Fruit fly (Drosophila melanogaster) whole organism, pupa: Measurements from ENCODE around the gene CG11670.
A peak's percentile ranks its signal among the peaks of the same experiment; 100 is the strongest.

Experiments used
- CG10348 ChIP-seq: fragments of 200-800 bp; sonication (Bioruptor generic); IDR thresholded peaks from 2 replicates; pipeline ENCODE4 v1.3.6; 2022; ENCODE audit warnings: missing biosample characterization, missing genetic modification characterization
- CG12605 ChIP-seq: fragments of 200-800 bp; sonication (Bioruptor generic); IDR thresholded peaks from 2 replicates; pipeline ENCODE4 v1.3.6; 2022; ENCODE audit warnings: missing biosample characterization, missing genetic modification characterization
- CG13204 ChIP-seq: fragments of 200-800 bp; sonication (Bioruptor generic); optimal IDR thresholded peaks from 2 replicates; lab custom pipeline; 2018; ENCODE audit warnings: missing biosample characterization, mild to moderate bottlenecking, missing genetic modification characterization, moderate library complexity
- CG14655 ChIP-seq: fragments of 200-800 bp; sonication (Bioruptor generic); optimal IDR thresholded peaks from 3 replicates; lab custom pipeline; 2017; ENCODE audit warnings: mild to moderate bottlenecking, missing biosample characterization, missing genetic modification reagents, missing genetic modification characterization
- CG15710 ChIP-seq: fragments of 200-800 bp; sonication (Bioruptor generic); optimal IDR thresholded peaks from 2 replicates; lab custom pipeline; 2018; ENCODE audit warnings: missing biosample characterization, mild to moderate bottlenecking, missing genetic modification characterization, moderate library complexity
- CG17806 ChIP-seq: fragments of 200-800 bp; sonication (Bioruptor generic); optimal IDR thresholded peaks from 2 replicates; lab custom pipeline; 2018; ENCODE audit warnings: missing biosample characterization, mild to moderate bottlenecking, missing genetic modification characterization, moderate library complexity
- CG32121 ChIP-seq: fragments of 200-800 bp; sonication (Bioruptor generic); IDR thresholded peaks from 2 replicates; pipeline ENCODE4 v1.3.6; 2022; ENCODE audit warnings: missing biosample characterization, missing genetic modification characterization
- CG34367 ChIP-seq: fragments of 200-800 bp; sonication (Bioruptor generic); optimal IDR thresholded peaks from 2 replicates; lab custom pipeline; 2018; ENCODE audit warnings: missing biosample characterization, mild to moderate bottlenecking, missing genetic modification characterization
- CG4496 ChIP-seq: fragments of 200-800 bp; sonication (Bioruptor generic); IDR thresholded peaks from 3 replicates; pipeline ENCODE4 v1.3.6; 2022; ENCODE audit warnings: missing biosample characterization, missing genetic modification characterization
- CG8159 ChIP-seq: fragments of 200-800 bp; sonication (Bioruptor generic); optimal IDR thresholded peaks from 3 replicates; lab custom pipeline; 2018; ENCODE audit warnings: missing biosample characterization, mild to moderate bottlenecking, missing genetic modification characterization, moderate library complexity
- CG8301 ChIP-seq: fragments of 200-800 bp; sonication (Bioruptor generic); optimal IDR thresholded peaks from 2 replicates; lab custom pipeline; 2018; ENCODE audit warnings: missing biosample characterization, mild to moderate bottlenecking, missing genetic modification characterization
- CG9948 ChIP-seq: fragments of 200-800 bp; sonication (Bioruptor generic); optimal IDR thresholded peaks from 2 replicates; lab custom pipeline; 2018; ENCODE audit warnings: missing biosample characterization, mild to moderate bottlenecking, missing genetic modification characterization, moderate library complexity
- D1 ChIP-seq: fragments of 200-800 bp; sonication (Bioruptor generic); optimal IDR thresholded peaks from 2 replicates; lab custom pipeline; 2018; ENCODE audit warnings: missing biosample characterization, mild to moderate bottlenecking, missing genetic modification characterization, moderate library complexity
- EcR ChIP-seq: fragments of 200-800 bp; sonication (Bioruptor generic); optimal IDR thresholded peaks from 3 replicates; lab custom pipeline; 2019; ENCODE audit warnings: missing biosample characterization, missing genetic modification characterization, mild to moderate bottlenecking, moderate library complexity, missing genetic modification reagents
- Ets98B ChIP-seq: fragments of 200-800 bp; sonication (Bioruptor generic); IDR thresholded peaks from 2 replicates; pipeline ENCODE4 v1.3.6; 2022; ENCODE audit warnings: missing biosample characterization, missing genetic modification characterization
- Pif1A ChIP-seq: fragments of 200-800 bp; sonication (Bioruptor generic); optimal IDR thresholded peaks from 3 replicates; lab custom pipeline; 2016; ENCODE audit warnings: missing biosample characterization, missing genetic modification characterization
- Pif1B ChIP-seq: fragments of 200-800 bp; sonication (Bioruptor generic); optimal IDR thresholded peaks from 3 replicates; lab custom pipeline; 2016; ENCODE audit warnings: missing biosample characterization, missing genetic modification characterization
- Snoo ChIP-seq: fragments of 200-800 bp; sonication (Bioruptor generic); optimal IDR thresholded peaks from 3 replicates; lab custom pipeline; 2017; ENCODE audit warnings: missing biosample characterization, mild to moderate bottlenecking, missing genetic modification characterization, inconsistent platforms
- fd96Ca ChIP-seq: fragments of 200-800 bp; sonication (Bioruptor generic); IDR thresholded peaks from 3 replicates; pipeline ENCODE4 v1.3.6; 2022; ENCODE audit warnings: missing biosample characterization, missing genetic modification characterization
- gl ChIP-seq: fragments of 200-800 bp; sonication (Bioruptor generic); optimal IDR thresholded peaks from 2 replicates; lab custom pipeline; 2018; ENCODE audit warnings: missing biosample characterization, mild to moderate bottlenecking, missing genetic modification characterization
- rn ChIP-seq: fragments of 200-800 bp; sonication (Bioruptor generic); IDR thresholded peaks from 2 replicates; pipeline ENCODE4 v1.3.6; 2022; ENCODE audit warnings: missing biosample characterization, missing genetic modification characterization

Gene CG11670

DNA sequence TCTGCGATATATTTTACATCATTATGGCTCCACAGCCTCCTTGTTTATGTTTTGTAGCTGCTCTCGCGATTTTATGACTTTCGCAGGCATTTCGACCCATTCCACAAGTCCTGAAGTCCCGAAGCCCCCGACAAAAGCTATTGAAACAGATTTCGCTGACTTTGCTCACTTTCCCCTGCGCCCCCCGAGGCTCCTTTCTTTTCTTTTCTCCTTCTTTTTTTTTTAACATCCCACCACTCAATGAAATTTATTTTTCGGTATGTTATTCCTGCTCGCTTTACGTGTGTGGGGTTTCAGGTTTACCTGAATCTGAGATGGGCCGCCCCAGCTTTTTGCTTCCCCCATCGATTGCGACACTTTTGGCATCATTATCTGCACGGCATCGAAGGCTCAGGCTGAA, 40.5 kb downstream of the CG11670 start:
- TF ChIP-seq CG34367, result no peak
- no peak for TF ChIP-seq CG8301 (tag; lab: Kevin White, UChicago)
- no peak for TF ChIP-seq CG32121 (GFP tag; lab: Robert Waterston, UW)
- TF ChIP-seq, all 21 proteins: peak for 0

- TF ChIP-seq Pif1A (GFP tag; lab: Kevin White, UChicago), result no peak
- TF ChIP-seq CG10348 (GFP tag; lab: Robert Waterston, UW), result no peak
- TF ChIP-seq EcR, result no peak
- no peak for TF ChIP-seq CG34367
- no peak for TF ChIP-seq gl (tag; lab: Kevin White, UChicago)
- no peak for TF ChIP-seq Pif1B (GFP tag; lab: Kevin White, UChicago)
Measured at dm6 chr3R:13085924-13086323, 44.1 kb downstream of the CG11670 start, which contains the start of gene CG43063. Gene CG43063, plus strand, starts transcription at chr3R:13086224.

DNA sequence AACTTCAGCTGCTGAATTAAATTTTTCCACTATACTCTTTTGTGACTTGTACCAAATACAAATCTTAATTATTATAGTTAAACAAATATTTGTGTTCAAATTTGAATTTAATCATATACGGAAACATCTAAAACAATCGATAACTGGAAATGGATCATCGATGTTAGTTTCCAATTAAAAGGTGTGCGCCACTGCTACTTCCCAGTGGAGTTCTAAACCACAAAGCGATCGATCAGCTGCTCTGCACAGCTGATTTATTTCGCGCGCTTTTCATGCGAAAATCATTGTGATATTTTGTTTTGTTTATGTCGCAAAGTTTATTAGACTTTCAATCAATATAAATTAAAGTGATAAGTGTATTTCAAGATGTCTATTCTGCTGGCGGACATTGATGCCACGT, 46.5 kb downstream of the CG11670 start, which contains the start of gene timeout:
Gene timeout, plus strand, starts transcription at position 257 of the 400 bp plus-strand sequence.
- TF ChIP-seq D1 (tag; lab: Kevin White, UChicago) (peak; percentile 13), CG15710 (tag; lab: Kevin White, UChicago) (no peak)

dm6 chr3R:13088942-13089341, 47.1 kb downstream of the CG11670 start, which contains the start of gene CG34308:
Gene CG34308, plus strand, starts transcription at chr3R:13089242.
- TF ChIP-seq CG10348 (GFP tag; lab: Robert Waterston, UW) (no peak), CG14655 (GFP tag; lab: Kevin White, UChicago) (no peak), fd96Ca (GFP tag; lab: Robert Waterston, UW) (no peak), CG12605 (GFP tag; lab: Robert Waterston, UW) (no peak)

- TF ChIP-seq CG15710 (tag; lab: Kevin White, UChicago) (peak; percentile 35), D1 (tag; lab: Kevin White, UChicago) (no peak), Pif1A (GFP tag; lab: Kevin White, UChicago) (peak; percentile 16), CG8159 (tag; lab: Kevin White, UChicago) (peak; percentile 45), CG17806 (tag; lab: Kevin White, UChicago) (no peak), gl (tag; lab: Kevin White, UChicago) (no peak), CG8301 (tag; lab: Kevin White, UChicago) (no peak), Pif1B (GFP tag; lab: Kevin White, UChicago) (no peak), EcR (no peak), CG12605 (GFP tag; lab: Robert Waterston, UW) (peak; percentile 15; the same call in 1 of the 2 replicates), CG10348 (GFP tag; lab: Robert Waterston, UW) (no peak), Ets98B (GFP tag; lab: Robert Waterston, UW) (no peak), Snoo (tag; lab: Kevin White, UChicago) (no peak), CG34367 (no peak), CG14655 (GFP tag; lab: Kevin White, UChicago) (peak; percentile 22), rn (GFP tag; lab: Robert Waterston, UW) (no peak), CG32121 (GFP tag; lab: Robert Waterston, UW) (no peak), CG4496 (GFP tag; lab: Robert Waterston, UW) (peak; percentile 35; the same call in 1 of the 3 replicates), CG13204 (GFP tag; lab: Kevin White, UChicago) (no peak), CG9948 (no peak)
Measured at dm6 chr3R:13091666-13092065, 49.8 kb downstream of the CG11670 start.
